Worm (Caenorhabditis elegans) whole organism, L3 larva: ENCODE data around the gene srx-17.

Experiments
- R02D3.7 ChIP-seq: fragments of 150-350 bp; optimal IDR thresholded peaks from 2 replicates; lab custom pipeline; 2014; ENCODE audit warnings: missing biosample characterization, missing genetic modification characterization
- ZK546.5 ChIP-seq: sonication (generic microtip); optimal IDR thresholded peaks from 2 replicates; lab custom pipeline; 2017; ENCODE audit warnings: missing biosample characterization, missing genetic modification characterization
- aly-2 ChIP-seq: fragments of 150-350 bp; optimal IDR thresholded peaks from 2 replicates; lab custom pipeline; 2014; ENCODE audit warnings: missing biosample characterization, missing genetic modification characterization
- ceh-28 ChIP-seq: fragments of 150-350 bp; optimal IDR thresholded peaks from 2 replicates; lab custom pipeline; 2014; ENCODE audit warnings: missing biosample characterization, missing genetic modification reagents, missing genetic modification characterization
- ceh-82 ChIP-seq: fragments of 150-350 bp; optimal IDR thresholded peaks from 2 replicates; lab custom pipeline; 2014; ENCODE audit warnings: missing biosample characterization, missing genetic modification characterization
- ceh-9 ChIP-seq: sonication (generic microtip); optimal IDR thresholded peaks from 2 replicates; lab custom pipeline; 2018; ENCODE audit warnings: missing biosample characterization, missing genetic modification characterization
- daf-12 ChIP-seq: fragments of 150-350 bp; optimal IDR thresholded peaks from 2 replicates; lab custom pipeline; 2014; ENCODE audit warnings: missing biosample characterization, missing genetic modification reagents, missing genetic modification characterization
- egl-27 ChIP-seq: sonication (generic microtip); optimal IDR thresholded peaks from 4 replicates; lab custom pipeline; 2017; ENCODE audit warnings: missing biosample characterization, missing genetic modification reagents, missing genetic modification characterization
- egl-5 ChIP-seq: fragments of 150-350 bp; optimal IDR thresholded peaks from 2 replicates; lab custom pipeline; 2017; ENCODE audit warnings: missing biosample characterization, missing genetic modification reagents, missing genetic modification characterization, inconsistent platforms
- elt-1 ChIP-seq: fragments of 150-350 bp; optimal IDR thresholded peaks from 2 replicates; lab custom pipeline; 2014; ENCODE audit warnings: missing biosample characterization, missing genetic modification characterization
- elt-2 ChIP-seq: sonication (generic microtip); optimal IDR thresholded peaks from 2 replicates; lab custom pipeline; 2016; ENCODE audit warnings: missing genetic modification reagents, mild to moderate bottlenecking, missing genetic modification characterization, missing compliant biosample characterization
- elt-3 ChIP-seq, 3 experiments: fragments of 150-350 bp in 1 of 3; sonication (generic microtip) in 2 of 3; optimal IDR thresholded peaks; 2 replicates in 2 of 3; 4 replicates in 1 of 3; lab custom pipeline; 2014 to 2017; ENCODE audit warnings: missing biosample characterization in 3 of 3, missing genetic modification characterization in 3 of 3
- eor-1 ChIP-seq, 2 experiments: fragments of 150-350 bp; optimal IDR thresholded peaks; 2 replicates each; lab custom pipeline; 2014 to 2018; ENCODE audit warnings: missing biosample characterization in 2 of 2, missing genetic modification characterization in 2 of 2
- fkh-10 ChIP-seq: sonication (generic microtip); optimal IDR thresholded peaks from 2 replicates; lab custom pipeline; 2017; ENCODE audit warnings: missing biosample characterization, missing genetic modification reagents, missing genetic modification characterization
- fos-1 ChIP-seq: fragments of 150-350 bp; optimal IDR thresholded peaks from 2 replicates; lab custom pipeline; 2014; ENCODE audit warnings: missing biosample characterization, missing genetic modification characterization
- hmg-11 ChIP-seq: sonication (generic microtip); optimal IDR thresholded peaks from 2 replicates; lab custom pipeline; 2016; ENCODE audit warnings: missing genetic modification characterization, missing compliant biosample characterization
- jun-1 ChIP-seq: fragments of 150-350 bp; optimal IDR thresholded peaks from 2 replicates; lab custom pipeline; 2014; ENCODE audit warnings: missing biosample characterization, missing genetic modification reagents, missing genetic modification characterization
- lin-15B ChIP-seq: fragments of 150-350 bp; optimal IDR thresholded peaks from 2 replicates; lab custom pipeline; 2014; ENCODE audit warnings: missing biosample characterization, missing genetic modification characterization
- lin-39 ChIP-seq: fragments of 150-350 bp; optimal IDR thresholded peaks from 2 replicates; lab custom pipeline; 2018; ENCODE audit warnings: missing biosample characterization, missing genetic modification reagents, missing genetic modification characterization
- mdl-1 ChIP-seq: fragments of 150-350 bp; optimal IDR thresholded peaks from 2 replicates; lab custom pipeline; 2014; ENCODE audit warnings: missing biosample characterization, missing genetic modification characterization
- mml-1 ChIP-seq: fragments of 150-350 bp; sonication (generic microtip); optimal IDR thresholded peaks from 3 replicates; lab custom pipeline; 2014; ENCODE audit warnings: missing biosample characterization, missing genetic modification characterization
- nfya-1 ChIP-seq: sonication (generic microtip); optimal IDR thresholded peaks from 2 replicates; lab custom pipeline; 2017; ENCODE audit warnings: missing genetic modification characterization, mild to moderate bottlenecking, missing compliant biosample characterization, antibody characterized with exemption, moderate library complexity; ENCODE audit not compliant: insufficient read depth
- nhr-11 ChIP-seq: fragments of 150-350 bp; optimal IDR thresholded peaks from 2 replicates; lab custom pipeline; 2014; ENCODE audit warnings: missing biosample characterization, missing genetic modification characterization
- nhr-12 ChIP-seq: fragments of 150-350 bp; optimal IDR thresholded peaks from 2 replicates; lab custom pipeline; 2014; ENCODE audit warnings: missing biosample characterization, missing genetic modification characterization
- nhr-23 ChIP-seq: fragments of 150-350 bp; optimal IDR thresholded peaks from 2 replicates; lab custom pipeline; 2014; ENCODE audit warnings: missing biosample characterization, missing genetic modification reagents, missing genetic modification characterization
- nhr-237 ChIP-seq: fragments of 150-350 bp; optimal IDR thresholded peaks from 2 replicates; lab custom pipeline; 2014; ENCODE audit warnings: missing biosample characterization, missing genetic modification characterization
- nhr-25 ChIP-seq: sonication (generic microtip); optimal IDR thresholded peaks from 2 replicates; lab custom pipeline; 2017; ENCODE audit warnings: missing biosample characterization, missing genetic modification characterization
- nhr-43 ChIP-seq: sonication (generic microtip); optimal IDR thresholded peaks from 2 replicates; lab custom pipeline; 2016; ENCODE audit warnings: mild to moderate bottlenecking, missing genetic modification characterization, missing compliant biosample characterization; ENCODE audit not compliant: poor library complexity, severe bottlenecking
- nhr-76 ChIP-seq: fragments of 150-350 bp; sonication (generic microtip); optimal IDR thresholded peaks from 5 replicates; lab custom pipeline; 2014; ENCODE audit warnings: missing biosample characterization, missing genetic modification characterization
- pha-4 ChIP-seq: fragments of 150-350 bp; optimal IDR thresholded peaks from 2 replicates; lab custom pipeline; 2014; ENCODE audit warnings: missing biosample characterization, missing genetic modification reagents, missing genetic modification characterization
- pqm-1 ChIP-seq: fragments of 150-350 bp; optimal IDR thresholded peaks from 2 replicates; lab custom pipeline; 2017; ENCODE audit warnings: missing biosample characterization, missing genetic modification characterization, inconsistent platforms
- sea-2 ChIP-seq: fragments of 150-350 bp; sonication (generic microtip); optimal IDR thresholded peaks from 4 replicates; lab custom pipeline; 2014; ENCODE audit warnings: missing biosample characterization, missing genetic modification reagents, missing genetic modification characterization
- skn-1 ChIP-seq: fragments of 150-350 bp; optimal IDR thresholded peaks from 2 replicates; lab custom pipeline; 2014; ENCODE audit warnings: missing biosample characterization, missing genetic modification characterization
- snpc-4 ChIP-seq: fragments of 150-350 bp; optimal IDR thresholded peaks from 2 replicates; lab custom pipeline; 2014; ENCODE audit warnings: missing biosample characterization, missing genetic modification characterization
- tbx-2 ChIP-seq: sonication (generic microtip); optimal IDR thresholded peaks from 2 replicates; lab custom pipeline; 2016; ENCODE audit warnings: mild to moderate bottlenecking, missing genetic modification characterization, missing compliant biosample characterization
- unc-62 ChIP-seq: fragments of 150-350 bp; sonication (generic microtip); optimal IDR thresholded peaks from 4 replicates; lab custom pipeline; 2014; ENCODE audit warnings: missing biosample characterization, missing genetic modification reagents, missing genetic modification characterization
- zag-1 ChIP-seq: fragments of 150-350 bp; optimal IDR thresholded peaks from 2 replicates; lab custom pipeline; 2014; ENCODE audit warnings: missing biosample characterization, missing genetic modification characterization
- ztf-4 ChIP-seq: fragments of 150-350 bp; optimal IDR thresholded peaks from 2 replicates; lab custom pipeline; 2014; ENCODE audit warnings: missing biosample characterization, missing genetic modification characterization

srx-17 gene

DNA sequence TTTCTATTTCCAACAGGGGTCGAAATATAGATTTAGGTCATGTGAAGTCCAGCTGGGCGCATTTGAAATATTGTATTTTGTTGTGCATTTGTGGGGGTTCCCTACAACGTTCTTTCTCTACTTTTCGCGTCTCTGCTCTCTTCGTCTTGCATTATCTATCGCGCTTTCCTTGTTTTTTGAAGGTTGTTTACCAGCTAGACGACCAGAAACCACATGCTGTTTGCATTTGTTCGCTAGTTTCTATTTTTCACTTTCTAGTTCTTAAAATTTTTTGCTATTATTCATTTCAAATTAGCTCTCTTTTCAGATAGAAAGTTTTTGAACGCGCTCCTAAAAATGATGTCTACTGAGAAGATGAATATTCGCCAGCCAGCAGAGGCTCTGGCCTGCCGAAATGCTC, 1.6 kb upstream of the srx-17 start, which contains the start of gene F55B12.10:
TSS of gene F55B12.10 (plus strand) at position 301 of the 400 bp plus-strand sequence.
- no peak for TF ChIP-seq pqm-1 (tag; lab: Kevin White, UChicago)
- TF ChIP-seq elt-1: no peak
- TF ChIP-seq daf-12: no peak
- TF ChIP-seq skn-1 (tag; lab: Kevin White, UChicago): no peak
- no peak for TF ChIP-seq egl-5 (tag; lab: Kevin White, UChicago)
- TF ChIP-seq fos-1 (tag; lab: Kevin White, UChicago): no peak
- TF ChIP-seq nhr-23: no peak
- no peak for TF ChIP-seq snpc-4
- TF ChIP-seq nhr-76 (tag; lab: Kevin White, UChicago): no peak
- TF ChIP-seq zag-1 (tag; lab: Kevin White, UChicago): no peak
- TF ChIP-seq sea-2 (GFP tag; lab: Kevin White, UChicago): no peak
- TF ChIP-seq egl-27 (tag; lab: Kevin White, UChicago): no peak
- TF ChIP-seq aly-2 (tag; lab: Kevin White, UChicago): no peak
- no peak for TF ChIP-seq lin-39
- no peak for TF ChIP-seq ZK546.5 (tag; lab: Kevin White, UChicago)
- no peak for TF ChIP-seq ztf-4
- no peak for TF ChIP-seq nhr-43 (tag; lab: Kevin White, UChicago)
- no peak for TF ChIP-seq nhr-237 (tag; lab: Kevin White, UChicago)
- no peak for TF ChIP-seq ceh-9 (tag; lab: Kevin White, UChicago)
- TF ChIP-seq hmg-11 (tag; lab: Kevin White, UChicago): no peak

- TF ChIP-seq nhr-12 (tag; lab: Kevin White, UChicago) (no peak), mml-1 (tag; lab: Kevin White, UChicago) (no peak), nfya-1 (tag; lab: Kevin White, UChicago) (no peak), elt-2 (tag; lab: Kevin White, UChicago) (no peak), lin-39 (no peak), elt-3 (tag; optimal IDR thresholded peaks at IDR 0.05; lab: Kevin White, UChicago) (no peak)
Measured at ce11 chrV:13843147-13843546, 2.1 kb downstream of the srx-17 start, which contains the start of gene srx-130. TSS of gene srx-130 (plus strand) at chrV:13843447.

- TF ChIP-seq fkh-10 (GFP tag; lab: Kevin White, UChicago) (no peak), elt-2 (tag; lab: Kevin White, UChicago) (no peak), fos-1 (tag; lab: Kevin White, UChicago) (no peak), eor-1 (tag; optimal IDR thresholded peaks at IDR 0.05; lab: Kevin White, UChicago) (no peak), egl-5 (tag; lab: Kevin White, UChicago) (no peak), daf-12 (no peak), ztf-4 (no peak), nhr-43 (tag; lab: Kevin White, UChicago) (no peak), sea-2 (GFP tag; lab: Kevin White, UChicago) (no peak), tbx-2 (tag; lab: Kevin White, UChicago) (no peak), elt-1 (no peak), ceh-82 (tag; lab: Kevin White, UChicago) (no peak), unc-62 (GFP tag; lab: Kevin White, UChicago) (no peak), R02D3.7 (tag; lab: Kevin White, UChicago) (no peak), ZK546.5 (tag; lab: Kevin White, UChicago) (no peak)
Measured at ce11 chrV:13845136-13845535, 4.1 kb downstream of the srx-17 start, which contains the start of gene srx-131. TSS of gene srx-131 (plus strand) at chrV:13845436.

DNA sequence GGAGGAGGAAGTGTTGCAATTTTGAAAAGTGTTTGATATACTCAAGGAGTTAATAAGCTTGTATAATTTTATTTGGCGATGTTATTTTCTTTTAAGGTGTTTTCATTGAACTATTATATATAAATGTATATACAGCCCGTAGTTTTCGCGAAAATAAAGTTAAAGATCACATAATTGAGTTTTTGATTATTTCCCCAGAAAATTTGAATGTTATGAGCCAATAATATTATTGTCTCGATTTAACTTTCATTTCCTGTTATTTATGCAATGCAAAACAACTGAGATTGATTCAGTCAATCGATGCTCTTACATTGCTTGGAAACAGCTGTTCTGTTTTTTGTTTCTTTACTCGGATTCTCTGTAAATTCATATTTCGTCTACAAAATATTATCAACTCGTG, 7.4 kb downstream of the srx-17 start, which contains the start of gene srx-133:
TSS of gene srx-133 (plus strand) at position 301 of the 400 bp plus-strand sequence.
- TF ChIP-seq zag-1 (tag; lab: Kevin White, UChicago) (no peak), ZK546.5 (tag; lab: Kevin White, UChicago) (no peak), elt-3 (tag; optimal IDR thresholded peaks at IDR 0.05; lab: Kevin White, UChicago) (no peak), pqm-1 (tag; lab: Kevin White, UChicago) (no peak), mdl-1 (tag; lab: Kevin White, UChicago) (no peak), nhr-25 (tag; lab: Kevin White, UChicago) (no peak), nhr-12 (tag; lab: Kevin White, UChicago) (no peak)

- TF ChIP-seq egl-27 (tag; lab: Kevin White, UChicago) (no peak), unc-62 (GFP tag; lab: Kevin White, UChicago) (no peak), lin-15B (tag; lab: Kevin White, UChicago) (no peak), egl-5 (tag; lab: Kevin White, UChicago) (no peak), ceh-28 (tag; lab: Kevin White, UChicago) (no peak), jun-1 (no peak), elt-3 (tag; optimal IDR thresholded peaks at IDR 0.05; lab: Kevin White, UChicago) (no peak), hmg-11 (tag; lab: Kevin White, UChicago) (no peak), mdl-1 (tag; lab: Kevin White, UChicago) (no peak), zag-1 (tag; lab: Kevin White, UChicago) (no peak), nhr-11 (tag; lab: Kevin White, UChicago) (no peak), snpc-4 (no peak), lin-39 (no peak), pqm-1 (tag; lab: Kevin White, UChicago) (no peak), R02D3.7 (tag; lab: Kevin White, UChicago) (no peak), pha-4 (tag; lab: Kevin White, UChicago) (no peak), aly-2 (tag; lab: Kevin White, UChicago) (no peak), fkh-10 (GFP tag; lab: Kevin White, UChicago) (no peak), nhr-25 (tag; lab: Kevin White, UChicago) (no peak)
Measured at ce11 chrV:13850170-13850569, 9.2 kb downstream of the srx-17 start, which contains the start of gene hpx-2. TSS of gene hpx-2 (plus strand) at chrV:13850470.
